Worm (Caenorhabditis elegans): Measurements from ENCODE around the gene apm-3.

Gene apm-3

ce11 chrX:949466-949865 lies 5.3 kb upstream of the apm-3 start (continued):
- no peak for TF ChIP-seq ceh-90 (tag; optimal IDR thresholded peaks at IDR 0.05)
- TF ChIP-seq C34B4.2 (tag; optimal IDR thresholded peaks at IDR 0.05), result no peak
- no peak for TF ChIP-seq nhr-84 (tag; optimal IDR thresholded peaks at IDR 0.05)
- TF ChIP-seq lir-3 (tag; optimal IDR thresholded peaks at IDR 0.05; ENCODE audit: poor library complexity), result peak; percentile 80
- peak in 1 of 2 experiments; percentile 73 for TF ChIP-seq ztf-11 (tag; optimal IDR thresholded peaks at IDR 0.05)
- no peak for TF ChIP-seq hpl-2 (GFP tag; optimal IDR thresholded peaks at IDR 0.05)
- peak; percentile 79 for TF ChIP-seq nhr-237 (tag; optimal IDR thresholded peaks at IDR 0.05)
- peak; percentile 52 for TF ChIP-seq lin-39 (tag; optimal IDR thresholded peaks at IDR 0.05)
- TF ChIP-seq tbx-2 (tag; optimal IDR thresholded peaks at IDR 0.05), result peak; percentile 96
- TF ChIP-seq ceh-8 (GFP tag; optimal IDR thresholded peaks at IDR 0.05), result peak; percentile 86
- peak; percentile 61 to 72 (median 62) for TF ChIP-seq dpl-1 (GFP tag; optimal IDR thresholded peaks at IDR 0.05)
- TF ChIP-seq ceh-63 (GFP tag; optimal IDR thresholded peaks at IDR 0.05), result peak; percentile 26
- peak; percentile 75 for TF ChIP-seq isw-1 (GFP tag; IDR thresholded peaks at IDR 0.05)
- TF ChIP-seq nhr-19 (GFP tag; conservative IDR thresholded peaks at IDR 0.05), result peak; percentile 86
- no peak for TF ChIP-seq mef-2 (tag; optimal IDR thresholded peaks at IDR 0.05)
- no peak for TF ChIP-seq sptf-1 (tag; optimal IDR thresholded peaks at IDR 0.05)
- no peak for TF ChIP-seq hlh-17 (GFP tag; optimal IDR thresholded peaks at IDR 0.05; ENCODE audit: borderline replicate concordance)
- TF ChIP-seq unc-62 (GFP tag; optimal IDR thresholded peaks at IDR 0.05), result no peak
- TF ChIP-seq unc-130 (tag; optimal IDR thresholded peaks at IDR 0.05), result peak; percentile 77
- TF ChIP-seq vab-15 (tag; optimal IDR thresholded peaks at IDR 0.05), result peak; percentile 31
- peak; percentile 1 for TF ChIP-seq aly-2 (tag; optimal IDR thresholded peaks at IDR 0.05)
- no peak for TF ChIP-seq ets-5 (GFP tag; IDR thresholded peaks at IDR 0.05)
- no peak for TF ChIP-seq pag-3 (tag; optimal IDR thresholded peaks at IDR 0.05; ENCODE audit: borderline replicate concordance, insufficient read depth)
- no peak for TF ChIP-seq C04F5.9 (tag; optimal IDR thresholded peaks at IDR 0.05)
- peak; percentile 75 to 76 for TF ChIP-seq egl-27 (tag; optimal IDR thresholded peaks at IDR 0.05)
- peak; percentile 85 to 96 (median 91) for TF ChIP-seq ceh-82 (tag; optimal IDR thresholded peaks at IDR 0.05)
- TF ChIP-seq snpc-4 (tag; optimal IDR thresholded peaks at IDR 0.05), result peak; percentile 67
- TF ChIP-seq lin-14 (GFP tag; optimal IDR thresholded peaks at IDR 0.05), result peak; percentile 99
- TF ChIP-seq aha-1 (tag; optimal IDR thresholded peaks at IDR 0.05), result peak; percentile 23
- peak; percentile 25 to 69 for TF ChIP-seq mdl-1 (tag; optimal IDR thresholded peaks at IDR 0.05)
- TF ChIP-seq zag-1 (tag; optimal IDR thresholded peaks at IDR 0.05), result peak; percentile 99

ce11 chrX:950482-950881 lies 4.3 kb upstream of the apm-3 start, which contains the start of gene arr-1:
Gene arr-1 (plus strand): TSS chrX:950782.
- TF ChIP-seq hlh-4 (tag; optimal IDR thresholded peaks at IDR 0.05), result no peak
- TF ChIP-seq nhr-90 (tag; optimal IDR thresholded peaks at IDR 0.05; ENCODE audit: poor library complexity), result no peak
- TF ChIP-seq fkh-8 (tag; optimal IDR thresholded peaks at IDR 0.05), result no peak
- no peak for TF ChIP-seq nhr-77 (tag; optimal IDR thresholded peaks at IDR 0.05)
- TF ChIP-seq ceh-63 (GFP tag; optimal IDR thresholded peaks at IDR 0.05), result no peak
- no peak for TF ChIP-seq mep-1 (tag; optimal IDR thresholded peaks at IDR 0.05)
- no peak for TF ChIP-seq nhr-85 (tag)
- TF ChIP-seq elt-2 (tag; optimal IDR thresholded peaks at IDR 0.05), result no peak
- no peak for TF ChIP-seq hpl-2 (GFP tag; optimal IDR thresholded peaks at IDR 0.05)
- no peak for TF ChIP-seq lin-35 (GFP tag; optimal IDR thresholded peaks at IDR 0.05)
- no peak for TF ChIP-seq fkh-4 (tag; optimal IDR thresholded peaks at IDR 0.05; ENCODE audit: borderline replicate concordance)
- no peak for TF ChIP-seq vab-15 (tag; optimal IDR thresholded peaks at IDR 0.05)
- no peak for TF ChIP-seq lsy-2 (tag; optimal IDR thresholded peaks at IDR 0.05)
- no peak for TF ChIP-seq lin-15B (tag; optimal IDR thresholded peaks at IDR 0.05)
- TF ChIP-seq skn-1 (tag; optimal IDR thresholded peaks at IDR 0.05), result no peak
- TF ChIP-seq sptf-1 (tag; optimal IDR thresholded peaks at IDR 0.05), result no peak
- no peak for TF ChIP-seq ets-5 (GFP tag; IDR thresholded peaks at IDR 0.05)
